Worm (Caenorhabditis elegans) whole organism, L4 larva: Measurements from ENCODE around the gene T28A8.5.

Experiments used
- F37D6.2 ChIP-seq: sonication (generic microtip); optimal IDR thresholded peaks from 2 replicates; lab custom pipeline; 2016; ENCODE audit warnings: mild to moderate bottlenecking, missing genetic modification characterization, missing compliant biosample characterization
- F49E8.2 ChIP-seq: sonication (generic microtip); optimal IDR thresholded peaks from 2 replicates; lab custom pipeline; 2016; ENCODE audit warnings: missing compliant biosample characterization, mild to moderate bottlenecking, missing genetic modification characterization, borderline replicate concordance
- T20F7.1 ChIP-seq: fragments of 200-800 bp; sonication (Bioruptor generic); optimal IDR thresholded peaks from 2 replicates; lab custom pipeline; 2018; ENCODE audit warnings: mild to moderate bottlenecking, missing genetic modification characterization, missing compliant biosample characterization
- Y105C5A.15 ChIP-seq: fragments of 200-800 bp; sonication (Bioruptor generic); IDR thresholded peaks from 2 replicates; pipeline ENCODE4 v1.3.6; 2022; ENCODE audit warnings: missing genetic modification characterization, missing compliant biosample characterization
- Y48G9A.11 ChIP-seq: fragments of 200-800 bp; sonication (Bioruptor generic); IDR thresholded peaks from 2 replicates; pipeline ENCODE4 v1.3.6; 2022; ENCODE audit warnings: missing genetic modification reagents, missing genetic modification characterization, missing compliant biosample characterization
- Y75B8A.6 ChIP-seq: fragments of 200-800 bp; sonication (Bioruptor generic); IDR thresholded peaks from 2 replicates; pipeline ENCODE4 v1.3.6; 2022; ENCODE audit warnings: missing genetic modification reagents, missing genetic modification characterization, missing compliant biosample characterization
- ZK337.2 ChIP-seq: fragments of 200-800 bp; sonication (Bioruptor generic); IDR thresholded peaks from 2 replicates; pipeline ENCODE4 v1.3.6; 2022; ENCODE audit warnings: missing genetic modification reagents, missing genetic modification characterization, missing compliant biosample characterization
- aly-2 ChIP-seq: sonication (generic microtip); optimal IDR thresholded peaks from 2 replicates; lab custom pipeline; 2018; ENCODE audit warnings: missing biosample characterization, missing genetic modification characterization
- arid-1 ChIP-seq: fragments of 200-800 bp; sonication (Bioruptor generic); conservative IDR thresholded peaks from 2 replicates; pipeline ENCODE4 v1.3.6; 2022; ENCODE audit warnings: missing genetic modification reagents, missing genetic modification characterization, missing compliant biosample characterization
- ceh-28 ChIP-seq: fragments of 150-350 bp; optimal IDR thresholded peaks from 2 replicates; lab custom pipeline; 2014; ENCODE audit warnings: missing biosample characterization, missing genetic modification reagents, missing genetic modification characterization
- ceh-32 ChIP-seq: sonication (generic microtip); optimal IDR thresholded peaks from 2 replicates; lab custom pipeline; 2016; ENCODE audit warnings: mild to moderate bottlenecking, missing genetic modification characterization, missing compliant biosample characterization; ENCODE audit not compliant: poor library complexity
- ceh-44 ChIP-seq: fragments of 200-800 bp; sonication (Bioruptor generic); IDR thresholded peaks from 2 replicates; pipeline ENCODE4 v1.3.6; 2022; ENCODE audit warnings: missing genetic modification reagents, missing genetic modification characterization, missing compliant biosample characterization
- ceh-82 ChIP-seq: sonication (generic microtip); optimal IDR thresholded peaks from 2 replicates; lab custom pipeline; 2017; ENCODE audit warnings: missing biosample characterization, missing genetic modification characterization
- cey-2 ChIP-seq: sonication (generic microtip); optimal IDR thresholded peaks from 3 replicates; lab custom pipeline; 2017; ENCODE audit warnings: missing genetic modification characterization, mild to moderate bottlenecking, missing compliant biosample characterization, antibody characterized with exemption, borderline replicate concordance; ENCODE audit not compliant: insufficient read depth
- daf-19 ChIP-seq: fragments of 200-800 bp; sonication (Bioruptor generic); conservative IDR thresholded peaks from 2 replicates; pipeline ENCODE4 v1.3.6; 2022; ENCODE audit warnings: missing genetic modification characterization, missing compliant biosample characterization
- daf-8 ChIP-seq: fragments of 200-800 bp; sonication (Bioruptor generic); IDR thresholded peaks from 2 replicates; pipeline ENCODE4 v1.3.6; 2022; ENCODE audit warnings: missing genetic modification characterization, missing compliant biosample characterization
- dmd-6 ChIP-seq: fragments of 200-800 bp; sonication (Bioruptor generic); IDR thresholded peaks from 2 replicates; pipeline ENCODE4 v1.3.6; 2022; ENCODE audit warnings: missing genetic modification reagents, missing genetic modification characterization, missing compliant biosample characterization
- dmd-8 ChIP-seq: fragments of 200-800 bp; sonication (Bioruptor generic); IDR thresholded peaks from 2 replicates; pipeline ENCODE4 v1.3.6; 2022; ENCODE audit warnings: missing genetic modification characterization, missing compliant biosample characterization
- dmd-9 ChIP-seq: fragments of 200-800 bp; sonication (Bioruptor generic); IDR thresholded peaks from 2 replicates; pipeline ENCODE4 v1.3.6; 2022; ENCODE audit warnings: missing genetic modification reagents, missing genetic modification characterization, missing compliant biosample characterization
- dpl-1 ChIP-seq: fragments of 150-350 bp; optimal IDR thresholded peaks from 2 replicates; lab custom pipeline; 2014; ENCODE audit warnings: missing biosample characterization, missing genetic modification reagents, missing genetic modification characterization
- dve-1 ChIP-seq: sonication (generic microtip); optimal IDR thresholded peaks from 2 replicates; lab custom pipeline; 2017; ENCODE audit warnings: antibody characterized with exemption, mild to moderate bottlenecking, missing genetic modification characterization, missing compliant biosample characterization; ENCODE audit not compliant: insufficient read depth
- egl-43 ChIP-seq: fragments of 200-800 bp; sonication (Bioruptor generic); IDR thresholded peaks from 2 replicates; pipeline ENCODE4 v1.3.6; 2022; ENCODE audit warnings: missing genetic modification reagents, missing genetic modification characterization, missing compliant biosample characterization
- hif-1 ChIP-seq, 2 experiments: sonication (generic microtip); optimal IDR thresholded peaks; 2 replicates each; lab custom pipeline; 2016 to 2017; ENCODE audit warnings: missing compliant biosample characterization in 2 of 2, missing genetic modification characterization in 2 of 2, missing genetic modification reagents in 2 of 2, missing genotype in 2 of 2, mild to moderate bottlenecking in 1 of 2
- jun-1 ChIP-seq: fragments of 150-350 bp; optimal IDR thresholded peaks from 2 replicates; lab custom pipeline; 2014; ENCODE audit warnings: missing biosample characterization, missing genetic modification reagents, missing genetic modification characterization
- lin-15B ChIP-seq: fragments of 150-350 bp; sonication (generic microtip); optimal IDR thresholded peaks from 3 replicates; lab custom pipeline; 2014; ENCODE audit warnings: missing biosample characterization, missing genetic modification characterization
- lin-39 ChIP-seq: fragments of 150-350 bp; optimal IDR thresholded peaks from 2 replicates; lab custom pipeline; 2014; ENCODE audit warnings: missing biosample characterization, missing genetic modification reagents, missing genetic modification characterization
- madf-5 ChIP-seq, 2 experiments: fragments of 200-800 bp; sonication (Bioruptor generic); IDR thresholded peaks; 2 replicates each; pipeline ENCODE4 v1.3.6; 2022; ENCODE audit warnings: missing compliant biosample characterization in 2 of 2, missing genetic modification characterization in 2 of 2
- madf-9 ChIP-seq: fragments of 200-800 bp; sonication (Bioruptor generic); conservative IDR thresholded peaks from 2 replicates; pipeline ENCODE4 v1.3.6; 2022; ENCODE audit warnings: missing genetic modification reagents, missing genetic modification characterization, missing compliant biosample characterization
- mdt-29 ChIP-seq: fragments of 200-800 bp; sonication (Bioruptor generic); IDR thresholded peaks from 2 replicates; pipeline ENCODE4 v1.3.6; 2022; ENCODE audit warnings: missing genetic modification reagents, missing genetic modification characterization, missing compliant biosample characterization
- mep-1 ChIP-seq: fragments of 150-350 bp; sonication (generic microtip); optimal IDR thresholded peaks from 3 replicates; lab custom pipeline; 2014; ENCODE audit warnings: missing biosample characterization, missing genetic modification characterization
- mxl-2 ChIP-seq: fragments of 200-800 bp; sonication (Bioruptor generic); conservative IDR thresholded peaks from 2 replicates; pipeline ENCODE4 v1.3.6; 2022; ENCODE audit warnings: missing genetic modification reagents, missing genetic modification characterization, missing compliant biosample characterization
- nhr-102 ChIP-seq: sonication (generic microtip); optimal IDR thresholded peaks from 2 replicates; lab custom pipeline; 2016; ENCODE audit warnings: mild to moderate bottlenecking, missing genetic modification characterization, moderate library complexity, missing compliant biosample characterization
- nhr-237 ChIP-seq: sonication (generic microtip); optimal IDR thresholded peaks from 2 replicates; lab custom pipeline; 2017; ENCODE audit warnings: missing biosample characterization, missing genetic modification characterization
- nhr-48 ChIP-seq: sonication (generic microtip); optimal IDR thresholded peaks from 2 replicates; lab custom pipeline; 2016; ENCODE audit warnings: mild to moderate bottlenecking, missing genetic modification characterization, missing compliant biosample characterization
- nhr-76 ChIP-seq: fragments of 150-350 bp; optimal IDR thresholded peaks from 2 replicates; lab custom pipeline; 2014; ENCODE audit warnings: missing biosample characterization, missing genetic modification characterization
- pha-4 ChIP-seq, 2 experiments: fragments of 150-350 bp in 1 of 2; fragments of 200-800 bp in 1 of 2; sonication (Bioruptor generic) in 1 of 2; IDR thresholded peaks in 1 of 2; optimal IDR thresholded peaks in 1 of 2; 2 replicates each; pipeline versions ENCODE4 v1.3.6 to Lab custom; 2014 to 2022; ENCODE audit warnings: missing genetic modification characterization in 2 of 2, missing genetic modification reagents in 2 of 2, missing biosample characterization in 1 of 2, missing compliant biosample characterization in 1 of 2
- php-3 ChIP-seq: fragments of 200-800 bp; sonication (Bioruptor generic); IDR thresholded peaks from 2 replicates; pipeline ENCODE4 v1.3.6; 2022; ENCODE audit warnings: missing genetic modification reagents, missing genetic modification characterization, missing compliant biosample characterization
- set-16 ChIP-seq: fragments of 200-800 bp; sonication (Bioruptor generic); IDR thresholded peaks from 2 replicates; pipeline ENCODE4 v1.3.6; 2022; ENCODE audit warnings: missing genetic modification reagents, missing genetic modification characterization, missing compliant biosample characterization
- skn-1 ChIP-seq: fragments of 150-350 bp; optimal IDR thresholded peaks from 2 replicates; lab custom pipeline; 2014; ENCODE audit warnings: missing biosample characterization, missing genetic modification characterization
- snpc-1.2 ChIP-seq: fragments of 200-800 bp; sonication (Bioruptor generic); IDR thresholded peaks from 2 replicates; pipeline ENCODE4 v1.3.6; 2022; ENCODE audit warnings: missing genetic modification reagents, missing genetic modification characterization, missing compliant biosample characterization
- snpc-4 ChIP-seq: fragments of 150-350 bp; optimal IDR thresholded peaks from 2 replicates; lab custom pipeline; 2014; ENCODE audit warnings: missing biosample characterization, missing genetic modification characterization
- tag-97 ChIP-seq: fragments of 200-800 bp; sonication (Bioruptor generic); IDR thresholded peaks from 2 replicates; pipeline ENCODE4 v1.3.6; 2022; ENCODE audit warnings: missing genetic modification characterization, missing compliant biosample characterization
- tra-1 ChIP-seq: fragments of 200-800 bp; sonication (Bioruptor generic); IDR thresholded peaks from 2 replicates; pipeline ENCODE4 v1.3.6; 2022; ENCODE audit warnings: missing genetic modification reagents, missing genetic modification characterization, missing compliant biosample characterization
- unc-62 ChIP-seq, 3 experiments: fragments of 150-350 bp in 1 of 3; sonication (generic microtip); optimal IDR thresholded peaks in 2 of 3; peaks in 1 of 3; 1 replicate in 1 of 3; 2 replicates in 2 of 3; lab custom pipeline; 2014 to 2017; ENCODE audit warnings: missing biosample characterization in 3 of 3, missing genetic modification characterization in 3 of 3, missing genetic modification reagents in 3 of 3, missing genotype in 1 of 3
- ztf-7 ChIP-seq: fragments of 150-350 bp; optimal IDR thresholded peaks from 2 replicates; lab custom pipeline; 2014; ENCODE audit warnings: missing biosample characterization, missing genetic modification characterization

Gene T28A8.5

DNA sequence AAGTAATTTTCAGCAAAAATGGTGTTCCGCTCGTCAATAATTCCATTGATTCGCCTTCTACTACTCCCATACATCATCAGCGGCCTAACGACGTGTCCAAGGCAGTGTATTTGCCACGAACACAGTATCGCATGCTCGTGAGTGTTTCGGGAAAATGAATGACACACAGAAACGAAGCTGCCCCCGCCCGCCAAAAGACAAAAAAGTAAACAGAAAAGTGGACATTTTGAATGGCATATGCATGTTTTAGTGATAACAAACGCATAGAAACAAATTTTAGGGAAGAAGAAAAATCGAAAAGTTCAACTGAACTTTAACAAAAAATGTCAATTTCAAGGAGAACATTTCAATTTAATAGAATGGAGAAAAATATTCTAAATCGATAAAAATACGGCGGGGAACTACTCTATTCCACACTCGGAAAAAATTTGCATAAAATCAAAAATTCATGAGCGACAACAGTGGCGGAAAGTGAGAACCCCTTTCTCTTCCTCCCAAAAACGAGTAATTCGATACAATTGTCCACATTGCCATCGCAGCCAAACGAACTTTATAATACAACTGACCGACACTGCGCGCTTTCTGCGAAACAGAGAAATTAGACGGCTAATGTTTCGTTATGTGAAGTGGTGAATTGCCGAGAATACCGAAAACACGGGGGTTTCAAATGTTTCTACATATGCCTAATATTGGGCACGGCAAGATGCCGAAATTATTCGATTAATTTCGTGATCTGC, 27.3 kb downstream of the T28A8.5 start (continued):
- TF ChIP-seq ceh-44 (GFP tag; lab: Robert Waterston, UW) (no peak), jun-1 (no peak), tag-97 (GFP tag; lab: Robert Waterston, UW) (no peak), lin-15B (no peak), ceh-28 (tag; lab: Kevin White, UChicago) (no peak), snpc-4 (tag; lab: Kevin White, UChicago) (no peak), madf-9 (GFP tag; lab: Robert Waterston, UW) (no peak), dmd-6 (GFP tag; lab: Robert Waterston, UW) (peak; percentile 87), arid-1 (GFP tag; lab: Robert Waterston, UW) (no peak), snpc-1.2 (GFP tag; lab: Robert Waterston, UW) (no peak), F37D6.2 (no peak), nhr-48 (no peak), egl-43 (GFP tag; lab: Robert Waterston, UW) (no peak), madf-5 (GFP tag; IDR thresholded peaks at IDR 0.05; lab: Robert Waterston, UW) (no peak)

DNA sequence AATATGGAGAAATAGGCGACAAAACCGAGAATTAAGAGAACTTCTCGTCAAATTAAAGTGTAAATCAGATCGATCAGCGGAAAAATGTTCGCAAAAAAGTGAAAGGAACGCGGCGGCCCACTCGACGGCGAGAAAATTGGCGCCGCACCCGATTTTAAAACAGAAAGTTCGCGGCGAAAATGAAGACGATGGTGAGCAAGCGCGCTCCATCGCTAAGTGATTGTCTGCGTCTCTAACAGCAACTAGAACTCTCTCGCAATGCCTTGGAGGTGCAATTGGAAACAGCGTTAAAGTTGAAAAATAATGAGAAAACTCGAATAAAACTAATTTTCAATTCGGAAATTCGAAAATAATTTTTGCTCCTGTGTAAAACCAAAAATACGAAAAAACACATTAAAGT, 28.6 kb downstream of the T28A8.5 start:
- TF ChIP-seq nhr-237 (tag; lab: Kevin White, UChicago): no peak
- peak; percentile 54 for TF ChIP-seq dve-1 (tag; lab: Kevin White, UChicago)
- no peak for TF ChIP-seq F37D6.2
- TF ChIP-seq hif-1 (tag; optimal IDR thresholded peaks at IDR 0.05; lab: Kevin White, UChicago): peak in 1 of 2 experiments; percentile 38
- TF ChIP-seq ceh-28 (tag; lab: Kevin White, UChicago): no peak
- TF ChIP-seq skn-1 (tag; lab: Kevin White, UChicago): no peak
- TF ChIP-seq nhr-102 (tag; lab: Kevin White, UChicago): no peak
- TF ChIP-seq Y105C5A.15: no peak
- TF ChIP-seq madf-5 (GFP tag; IDR thresholded peaks at IDR 0.05; lab: Robert Waterston, UW): no peak
- TF ChIP-seq jun-1: no peak
- TF ChIP-seq ceh-82 (tag; lab: Kevin White, UChicago): no peak
- no peak for TF ChIP-seq dmd-8
- no peak for TF ChIP-seq mdt-29
- TF ChIP-seq T20F7.1 (GFP tag; lab: Kevin White, UChicago): no peak
- no peak for TF ChIP-seq nhr-76 (tag; lab: Kevin White, UChicago)
- TF ChIP-seq pha-4 (GFP tag; IDR thresholded peaks at IDR 0.05; lab: Robert Waterston, UW): no peak
- TF ChIP-seq pha-4 (tag; optimal IDR thresholded peaks at IDR 0.05; lab: Kevin White, UChicago): no peak
- no peak for TF ChIP-seq Y75B8A.6 (GFP tag; lab: Robert Waterston, UW)
- peak; percentile 79 for TF ChIP-seq dpl-1 (GFP tag; lab: Kevin White, UChicago)
- TF ChIP-seq snpc-4 (tag; lab: Kevin White, UChicago): no peak
- TF ChIP-seq lin-15B: no peak
- no peak for TF ChIP-seq cey-2
- TF ChIP-seq daf-8: no peak
- TF ChIP-seq mep-1 (tag; lab: Kevin White, UChicago): peak; percentile 47
- TF ChIP-seq ceh-32 (tag; lab: Kevin White, UChicago): no peak
- no peak for TF ChIP-seq tra-1 (GFP tag; lab: Robert Waterston, UW)
- TF ChIP-seq ZK337.2: no peak
- peak; percentile 20; the same call in 1 of the 2 replicates for TF ChIP-seq set-16 (GFP tag; lab: Robert Waterston, UW)
- TF ChIP-seq nhr-48: no peak
- TF ChIP-seq F49E8.2 (tag; lab: Kevin White, UChicago): peak; percentile 10
- TF ChIP-seq Y48G9A.11: no peak; the same call in 1 of the 2 replicates
- no peak for TF ChIP-seq madf-9 (GFP tag; lab: Robert Waterston, UW)
- no peak for TF ChIP-seq snpc-1.2 (GFP tag; lab: Robert Waterston, UW)
- TF ChIP-seq daf-19 (GFP tag; lab: Robert Waterston, UW): no peak
- TF ChIP-seq ztf-7 (tag; lab: Kevin White, UChicago): no peak
- no peak for TF ChIP-seq php-3 (GFP tag; lab: Robert Waterston, UW)
- no peak for TF ChIP-seq lin-39 (tag; lab: Kevin White, UChicago)
- no peak for TF ChIP-seq dmd-9 (GFP tag; lab: Robert Waterston, UW)
- TF ChIP-seq aly-2: no peak
- TF ChIP-seq mxl-2: no peak
- TF ChIP-seq unc-62 (GFP tag; optimal IDR thresholded peaks at IDR 0.05 in 1 of 2; lab: Kevin White, UChicago): no peak
- no peak for TF ChIP-seq unc-62 (tag; optimal IDR thresholded peaks at IDR 0.05; lab: Kevin White, UChicago)
- TF ChIP-seq tag-97 (GFP tag; lab: Robert Waterston, UW): no peak
